Worm (Caenorhabditis elegans): ENCODE data around the gene T14B4.1.

DNA sequence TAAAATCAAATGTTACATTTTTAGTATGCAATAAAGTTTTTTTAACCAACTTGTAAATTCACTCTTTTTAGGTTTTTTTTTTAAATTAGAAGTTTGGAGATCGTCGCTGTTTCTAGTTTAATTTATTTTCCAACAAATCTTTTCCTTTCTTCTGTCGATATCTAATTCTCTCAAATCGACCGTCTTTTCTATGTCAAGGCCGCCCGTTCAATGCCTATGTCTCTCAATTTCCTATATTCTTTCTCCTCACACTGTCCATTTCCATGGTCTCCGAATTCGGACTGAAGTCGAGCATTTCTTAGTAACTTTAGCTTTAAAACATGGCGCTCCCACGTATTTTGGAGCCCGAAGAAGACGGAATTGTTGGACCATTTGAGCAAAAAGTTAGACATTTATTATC lies 20.1 kb upstream of the T14B4.1 start, which contains the start of the genes T14B4.5 and T14B4.20:
- TF ChIP-seq unc-62 (GFP tag; optimal IDR thresholded peaks at IDR 0.05) (no peak), nhr-25 (tag; optimal IDR thresholded peaks at IDR 0.05) (peak; percentile 38), nhr-43 (tag; optimal IDR thresholded peaks at IDR 0.05; ENCODE audit: poor library complexity, severe bottlenecking) (no peak), mdl-1 (tag; optimal IDR thresholded peaks at IDR 0.05) (no peak), nhr-11 (tag; optimal IDR thresholded peaks at IDR 0.05) (no peak), nhr-12 (tag; optimal IDR thresholded peaks at IDR 0.05) (no peak)

Data from whole organism, L3 larva.